Fruit fly (Drosophila melanogaster) whole organism, adult: Measurements from ENCODE around the gene CG4119.

ENCODE experiments used
- CG11617 ChIP-seq: fragments of 200-800 bp; sonication (Bioruptor generic); optimal IDR thresholded peaks from 2 replicates; lab custom pipeline; 2017; ENCODE audit warnings: mild to moderate bottlenecking, missing biosample characterization, missing genetic modification reagents, missing genetic modification characterization
- CG12768 ChIP-seq: fragments of 200-800 bp; sonication (Bioruptor generic); optimal IDR thresholded peaks from 2 replicates; lab custom pipeline; 2017; ENCODE audit warnings: missing biosample characterization, missing genetic modification characterization, mild to moderate bottlenecking, moderate library complexity, missing genetic modification reagents
- CG14711 ChIP-seq: fragments of 200-800 bp; sonication (Bioruptor generic); optimal IDR thresholded peaks from 2 replicates; lab custom pipeline; 2018; ENCODE audit warnings: missing biosample characterization, mild to moderate bottlenecking, missing genetic modification characterization, moderate library complexity
- CG1620 ChIP-seq: fragments of 200-800 bp; sonication (Bioruptor generic); optimal IDR thresholded peaks from 2 replicates; lab custom pipeline; 2016; ENCODE audit warnings: missing biosample characterization, missing genetic modification characterization
- CG33017 ChIP-seq: fragments of 200-800 bp; sonication (Bioruptor generic); optimal IDR thresholded peaks from 2 replicates; lab custom pipeline; 2018; ENCODE audit warnings: missing biosample characterization, mild to moderate bottlenecking, missing genetic modification characterization, moderate library complexity
- CG5204 ChIP-seq: fragments of 200-800 bp; sonication (Bioruptor generic); optimal IDR thresholded peaks from 2 replicates; lab custom pipeline; 2016; ENCODE audit warnings: missing biosample characterization, missing genetic modification characterization
- CG7045 ChIP-seq: fragments of 200-800 bp; sonication (Bioruptor generic); optimal IDR thresholded peaks from 2 replicates; lab custom pipeline; 2017; ENCODE audit warnings: missing biosample characterization, mild to moderate bottlenecking, missing genetic modification characterization
- CG7101 ChIP-seq: fragments of 200-800 bp; sonication (Bioruptor generic); optimal IDR thresholded peaks from 2 replicates; lab custom pipeline; 2018; ENCODE audit warnings: missing biosample characterization, mild to moderate bottlenecking, missing genetic modification characterization, moderate library complexity
- Clk ChIP-seq: fragments of 200-800 bp; sonication (Bioruptor generic); optimal IDR thresholded peaks from 2 replicates; lab custom pipeline; 2017; ENCODE audit warnings: missing biosample characterization, missing genetic modification characterization
- Crg-1 ChIP-seq: fragments of 200-800 bp; sonication (Bioruptor generic); optimal IDR thresholded peaks from 2 replicates; lab custom pipeline; 2016; ENCODE audit warnings: missing biosample characterization, missing genetic modification characterization
- Hr96 ChIP-seq: fragments of 200-800 bp; sonication (Bioruptor generic); optimal IDR thresholded peaks from 2 replicates; lab custom pipeline; 2016; ENCODE audit warnings: missing biosample characterization, missing genetic modification characterization
- Mnt ChIP-seq: fragments of 200-800 bp; sonication (Bioruptor generic); optimal IDR thresholded peaks from 2 replicates; lab custom pipeline; 2016; ENCODE audit warnings: missing biosample characterization, mild to moderate bottlenecking, missing genetic modification characterization
- bab1 ChIP-seq: fragments of 200-800 bp; sonication (Bioruptor generic); optimal IDR thresholded peaks from 3 replicates; lab custom pipeline; 2019; ENCODE audit warnings: missing biosample characterization, mild to moderate bottlenecking, missing genetic modification characterization, moderate library complexity
- cic ChIP-seq: fragments of 200-800 bp; sonication (Bioruptor generic); optimal IDR thresholded peaks from 2 replicates; lab custom pipeline; 2017; ENCODE audit warnings: missing biosample characterization, mild to moderate bottlenecking, missing genetic modification characterization, moderate library complexity
- cnc ChIP-seq, 2 experiments: fragments of >200 bp; optimal IDR thresholded peaks; 2 replicates each; lab custom pipeline; 2017
- kay ChIP-seq: fragments of 200-800 bp; sonication (Bioruptor generic); peaks from one replicate; lab custom pipeline; 2016; ENCODE audit warnings: missing biosample characterization, missing genetic modification characterization, borderline replicate concordance
- ovo ChIP-seq: fragments of 200-800 bp; sonication (Bioruptor generic); optimal IDR thresholded peaks from 2 replicates; lab custom pipeline; 2016; ENCODE audit warnings: missing biosample characterization, missing genetic modification characterization
- pad ChIP-seq: fragments of 200-800 bp; sonication (Bioruptor generic); optimal IDR thresholded peaks from 3 replicates; lab custom pipeline; 2017; ENCODE audit warnings: missing biosample characterization, missing genetic modification characterization, mild to moderate bottlenecking, moderate library complexity, missing genetic modification reagents
- tj ChIP-seq: fragments of 200-800 bp; sonication (Bioruptor generic); optimal IDR thresholded peaks from 3 replicates; lab custom pipeline; 2017; ENCODE audit warnings: missing biosample characterization, mild to moderate bottlenecking, missing genetic modification characterization, moderate library complexity
- toe ChIP-seq: fragments of 200-800 bp; sonication (Bioruptor generic); optimal IDR thresholded peaks from 2 replicates; lab custom pipeline; 2016; ENCODE audit warnings: missing biosample characterization, missing genetic modification characterization

Gene CG4119

DNA sequence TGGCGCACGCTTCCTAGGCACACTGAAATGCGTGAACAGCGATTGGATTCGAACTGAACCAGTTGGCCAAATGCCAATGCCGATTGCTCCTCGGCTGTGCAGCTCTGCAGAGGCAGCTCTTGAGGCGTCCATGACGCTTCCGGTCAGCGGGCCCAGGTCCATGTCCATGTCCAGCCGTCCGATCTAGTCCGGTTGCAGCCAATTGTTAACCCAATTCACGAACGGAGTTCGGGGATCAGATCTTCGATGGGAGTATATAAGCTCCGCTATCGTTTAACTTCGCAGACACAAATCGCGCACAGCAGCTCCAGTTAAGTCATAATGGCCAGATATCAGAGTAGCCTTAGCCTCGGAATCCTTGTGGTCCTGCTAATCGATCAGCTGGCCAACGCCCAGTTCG lies 17.1 kb downstream of the CG4119 start, which contains the start of gene CG42449:
CG42449 (plus strand) TSS at position 301 of the 400 bp plus-strand sequence.
- TF ChIP-seq CG1620 (no peak), kay (GFP tag; lab: Kevin White, UChicago) (no peak), tj (GFP tag; lab: Kevin White, UChicago) (no peak), toe (GFP tag; lab: Kevin White, UChicago) (no peak)

DNA sequence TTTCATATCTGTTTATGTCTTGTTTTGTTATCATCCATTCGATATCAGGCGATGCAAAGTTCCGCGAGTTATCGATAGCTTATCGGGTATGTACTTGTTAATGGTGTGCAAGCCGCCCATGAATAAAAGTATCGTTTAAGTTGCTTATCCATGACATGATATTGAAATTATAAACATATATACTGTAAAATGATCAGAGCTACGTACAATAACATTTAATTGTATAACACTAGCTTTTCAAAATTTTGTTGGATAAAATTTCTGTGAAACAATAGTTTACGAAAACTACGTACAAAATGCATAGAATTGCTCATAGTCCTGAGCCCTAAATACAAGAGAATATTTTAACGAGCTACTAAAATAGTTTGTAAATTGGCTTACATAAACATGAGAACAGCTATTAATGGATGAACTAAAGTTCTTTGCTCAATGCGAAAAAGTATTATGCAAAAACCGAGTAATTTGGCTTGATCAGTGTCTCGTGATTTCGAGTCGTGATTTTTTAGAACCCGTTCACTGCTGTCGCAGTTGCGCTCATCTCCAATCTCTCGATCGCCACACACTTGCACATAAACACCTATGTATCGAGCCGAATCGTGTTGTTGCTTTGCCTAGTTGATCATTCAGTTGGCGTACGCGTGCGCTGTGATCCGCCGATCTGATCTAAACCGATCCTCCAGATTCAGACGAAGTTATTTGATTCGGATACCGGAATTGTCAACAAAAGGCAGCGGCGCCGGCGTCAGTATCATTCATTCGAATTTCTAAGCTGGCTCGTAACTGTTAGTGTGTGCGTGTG lies 23.8 kb downstream of the CG4119 start, which contains the start of the genes PGAP1 and cv:
PGAP1 (minus strand) TSS at position 57 of the 799 bp plus-strand sequence.
cv (plus strand) TSS at position 586 of the 799 bp plus-strand sequence.
- TF ChIP-seq CG1620 (peak; percentile 42), CG14711 (tag; lab: Kevin White, UChicago) (peak; percentile 54), CG33017 (no peak), Hr96 (GFP tag; lab: Kevin White, UChicago) (no peak), tj (GFP tag; lab: Kevin White, UChicago) (no peak), CG5204 (GFP tag; lab: Kevin White, UChicago) (no peak), kay (GFP tag; lab: Kevin White, UChicago) (no peak), ovo (no peak), cnc (optimal IDR thresholded peaks at IDR 0.05; lab: Kevin White, UChicago) (no peak), CG7045 (GFP tag; lab: Kevin White, UChicago) (no peak), Crg-1 (GFP tag; lab: Kevin White, UChicago) (peak; percentile 9), pad (GFP tag; lab: Kevin White, UChicago) (peak; percentile 29), bab1 (GFP tag; lab: Kevin White, UChicago) (peak; percentile 25), toe (GFP tag; lab: Kevin White, UChicago) (peak; percentile 62), cic (GFP tag; lab: Kevin White, UChicago) (no peak), CG7101 (peak; percentile 42), Clk (no peak), CG11617 (GFP tag; lab: Kevin White, UChicago) (peak; percentile 37)

DNA sequence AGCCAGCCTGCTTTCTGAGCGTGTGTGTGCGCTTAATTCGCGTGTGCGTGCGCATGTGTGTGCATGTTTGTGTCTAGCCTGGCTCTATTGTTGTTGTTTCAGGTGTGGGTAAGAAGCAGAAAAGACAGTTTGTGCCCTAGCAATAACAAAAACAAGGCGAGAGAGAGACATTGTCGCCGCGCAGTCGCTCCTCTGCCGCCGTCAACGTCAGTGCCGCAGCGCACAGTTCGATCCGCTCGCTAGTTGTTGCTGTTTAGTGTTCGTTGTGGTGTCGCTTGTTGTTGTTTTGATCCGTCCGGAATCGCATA lies 24.3 kb downstream of the CG4119 start:
- TF ChIP-seq CG14711 (tag; lab: Kevin White, UChicago) (no peak), bab1 (GFP tag; lab: Kevin White, UChicago) (no peak), CG12768 (GFP tag; lab: Kevin White, UChicago) (no peak), CG7045 (GFP tag; lab: Kevin White, UChicago) (no peak), toe (GFP tag; lab: Kevin White, UChicago) (no peak), ovo (no peak), kay (GFP tag; lab: Kevin White, UChicago) (no peak), pad (GFP tag; lab: Kevin White, UChicago) (no peak), cic (GFP tag; lab: Kevin White, UChicago) (no peak), CG1620 (no peak), Clk (no peak), cnc (optimal IDR thresholded peaks at IDR 0.05; lab: Kevin White, UChicago) (no peak), Crg-1 (GFP tag; lab: Kevin White, UChicago) (no peak), tj (GFP tag; lab: Kevin White, UChicago) (no peak), CG7101 (no peak)

DNA sequence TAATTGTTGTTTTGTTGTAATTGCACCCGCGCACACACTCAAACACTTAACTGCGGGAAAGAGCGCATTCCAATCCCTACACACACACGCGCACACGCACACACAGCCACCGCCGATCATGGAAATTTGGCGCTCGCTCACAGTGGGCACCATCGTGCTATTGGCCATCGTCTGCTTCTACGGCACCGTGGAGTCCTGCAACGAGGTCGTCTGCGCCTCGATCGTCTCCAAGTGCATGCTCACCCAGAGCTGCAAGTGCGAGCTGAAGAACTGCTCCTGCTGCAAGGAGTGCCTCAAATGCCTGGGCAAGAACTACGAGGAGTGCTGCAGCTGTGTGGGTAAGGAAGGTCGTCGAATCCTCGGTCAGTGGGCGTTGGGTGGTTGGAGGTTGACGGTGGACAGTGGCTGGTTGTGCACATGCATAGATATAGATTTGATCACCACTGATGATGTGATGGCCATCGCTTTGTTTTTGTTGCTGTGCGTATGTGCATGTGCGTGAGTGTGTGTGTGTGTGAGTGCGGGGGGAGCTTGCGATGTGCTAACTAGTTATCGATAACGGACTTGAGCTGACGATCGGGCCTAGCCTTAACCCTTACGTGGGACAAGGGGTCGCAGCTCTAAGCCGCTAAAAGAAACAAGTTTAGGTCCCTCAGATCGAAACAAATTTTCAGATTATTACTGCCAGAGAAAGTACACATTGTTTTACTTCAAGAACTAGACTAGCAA lies 25.0 kb downstream of the CG4119 start:
- TF ChIP-seq kay (GFP tag; lab: Kevin White, UChicago) (no peak), ovo (no peak), cnc (optimal IDR thresholded peaks at IDR 0.05; lab: Kevin White, UChicago) (no peak), cic (GFP tag; lab: Kevin White, UChicago) (no peak), bab1 (GFP tag; lab: Kevin White, UChicago) (peak; percentile 22), CG7101 (no peak), CG33017 (no peak), Mnt (GFP tag; lab: Kevin White, UChicago) (peak; percentile 13), Clk (no peak)

DNA sequence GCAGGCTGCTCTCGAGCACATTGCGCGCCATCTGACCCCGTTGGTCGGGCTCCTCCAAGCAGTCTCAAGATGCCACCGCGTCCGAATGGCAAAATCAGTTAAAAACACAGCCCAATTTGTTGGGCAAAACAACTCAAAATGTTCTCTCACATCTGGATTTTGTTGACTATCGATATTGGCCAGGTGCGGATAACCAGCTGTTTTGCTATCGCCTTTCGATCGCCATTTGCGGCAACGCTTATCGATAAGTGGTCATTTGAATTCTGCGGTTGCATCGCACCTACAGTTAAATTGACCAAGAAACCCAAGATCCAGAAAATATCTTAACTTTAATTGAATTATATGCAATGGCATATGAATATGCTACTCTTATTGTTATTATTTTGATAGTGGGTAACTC lies 29.2 kb downstream of the CG4119 start, which contains the start of gene CG3149:
CG3149 (minus strand) TSS at position 171 of the 400 bp plus-strand sequence.
- TF ChIP-seq tj (GFP tag; lab: Kevin White, UChicago) (no peak), cnc (optimal IDR thresholded peaks at IDR 0.05; lab: Kevin White, UChicago) (no peak), bab1 (GFP tag; lab: Kevin White, UChicago) (peak; percentile 32), toe (GFP tag; lab: Kevin White, UChicago) (no peak)

DNA sequence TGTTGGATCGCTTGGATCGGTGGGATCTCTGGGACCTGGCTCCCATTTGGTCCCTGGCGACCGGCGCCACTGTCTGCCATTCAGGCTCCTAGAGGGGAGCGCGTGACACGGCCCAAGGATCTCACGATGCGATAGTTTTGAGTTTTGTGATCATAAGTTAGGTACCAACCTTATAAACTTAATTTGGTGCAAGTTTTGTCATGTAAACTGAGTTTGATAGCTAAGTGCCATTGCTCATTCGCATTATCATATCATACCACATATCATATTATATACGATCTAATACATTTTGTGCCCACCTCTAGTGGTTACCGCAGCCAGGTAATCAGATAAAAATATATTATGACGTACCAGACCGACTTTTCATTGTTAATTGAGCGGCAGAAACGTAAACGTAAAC lies 30.1 kb downstream of the CG4119 start:
- TF ChIP-seq CG7045 (GFP tag; lab: Kevin White, UChicago) (no peak), Crg-1 (GFP tag; lab: Kevin White, UChicago) (no peak), Hr96 (GFP tag; lab: Kevin White, UChicago) (no peak), pad (GFP tag; lab: Kevin White, UChicago) (no peak), CG12768 (GFP tag; lab: Kevin White, UChicago) (no peak)
